Fruit fly (Drosophila melanogaster) whole organism, wandering third instar larva: ENCODE measurements around the gene SdicA.

Source experiments
- Abd-B ChIP-seq: fragments of >200 bp; optimal IDR thresholded peaks from 2 replicates; lab custom pipeline; 2017; ENCODE audit warnings: missing biosample characterization, missing genetic modification characterization
- Mio ChIP-seq: sonication (Bioruptor generic); optimal IDR thresholded peaks from 2 replicates; lab custom pipeline; 2016; ENCODE audit warnings: missing biosample characterization, missing genetic modification characterization
- OdsH ChIP-seq: fragments of 200-800 bp; sonication (Bioruptor generic); optimal IDR thresholded peaks from 2 replicates; lab custom pipeline; 2016; ENCODE audit warnings: missing biosample characterization, mild to moderate bottlenecking, missing genetic modification characterization
- Sp1 ChIP-seq: fragments of 200-800 bp; sonication (Bioruptor generic); optimal IDR thresholded peaks from 3 replicates; lab custom pipeline; 2019; ENCODE audit warnings: missing biosample characterization, mild to moderate bottlenecking, missing genetic modification characterization, moderate library complexity
- dl ChIP-seq, 2 experiments: fragments of 175-275, 200-275 bp in 1 of 2; fragments of 200-275 bp in 1 of 2; sonication (Bioruptor generic); optimal IDR thresholded peaks; lab custom pipeline; 2018; ENCODE audit warnings: mild to moderate bottlenecking in 2 of 2, missing biosample characterization in 2 of 2, missing genetic modification characterization in 2 of 2, moderate library complexity in 2 of 2; ENCODE audit not compliant: partially characterized antibody in 2 of 2, insufficient read depth in 1 of 2
- dmrt93B ChIP-seq: fragments of 200-800 bp; sonication (Bioruptor generic); optimal IDR thresholded peaks from 2 replicates; lab custom pipeline; 2018; ENCODE audit warnings: missing biosample characterization, mild to moderate bottlenecking, missing genetic modification characterization
- sage ChIP-seq: fragments of 200-800 bp; sonication (Bioruptor generic); optimal IDR thresholded peaks from 2 replicates; lab custom pipeline; 2016; ENCODE audit warnings: missing biosample characterization, mild to moderate bottlenecking, missing genetic modification characterization
- usp ChIP-seq: fragments of >200 bp; optimal IDR thresholded peaks from 2 replicates; lab custom pipeline; 2017; ENCODE audit warnings: missing biosample characterization, missing genetic modification characterization

Gene SdicA

dm6 chrX:20147693-20148174 is 54.0 kb downstream of the SdicA start, which contains the start of gene aspr:
Gene aspr (plus strand): TSS chrX:20148124.
- TF ChIP-seq sage: no peak
- TF ChIP-seq OdsH (GFP tag; lab: Kevin White, UChicago): no peak
- no peak for TF ChIP-seq dl (GFP tag; optimal IDR thresholded peaks at IDR 0.05; lab: Kevin White, UChicago; ENCODE audit: insufficient read depth in 1 of 2, partially characterized antibody in 2 of 2)
- TF ChIP-seq Sp1 (GFP tag; lab: Kevin White, UChicago): no peak
- no peak for TF ChIP-seq usp (GFP tag; lab: Kevin White, UChicago)
- TF ChIP-seq Abd-B: no peak
- no peak for TF ChIP-seq Mio (GFP tag; lab: Kevin White, UChicago)
- TF ChIP-seq dmrt93B: no peak
